Fruit fly (Drosophila melanogaster): ENCODE data around the gene CG13862.

The CG13862 gene

dm6 chr3R:22368777-22369214 lies 37.0 kb downstream of the CG13862 start (continued):
- TF ChIP-seq ss (GFP tag; optimal IDR thresholded peaks at IDR 0.05) (no peak), CG8632 (GFP tag; optimal IDR thresholded peaks at IDR 0.05) (peak; percentile 52), CG1621 (tag; optimal IDR thresholded peaks at IDR 0.05) (no peak), CG31627 (GFP tag; optimal IDR thresholded peaks at IDR 0.05) (peak; percentile 46), CG6854 (GFP tag; optimal IDR thresholded peaks at IDR 0.05) (no peak), Smox (GFP tag; optimal IDR thresholded peaks at IDR 0.05) (no peak), vri (GFP tag; optimal IDR thresholded peaks at IDR 0.05) (peak; percentile 2)

dm6 chr3R:22372535-22372934 lies 40.7 kb downstream of the CG13862 start, which contains the start of gene CG7069:
TSS of gene CG7069 (plus strand) at chr3R:22372835.
- TF ChIP-seq ss (GFP tag; optimal IDR thresholded peaks at IDR 0.05), result no peak
- TF ChIP-seq acj6 (GFP tag; optimal IDR thresholded peaks at IDR 0.05), result no peak
- no peak for TF ChIP-seq lz (GFP tag; optimal IDR thresholded peaks at IDR 0.05)
- no peak for TF ChIP-seq CG6792 (GFP tag; optimal IDR thresholded peaks at IDR 0.05)
- no peak for TF ChIP-seq Smox (GFP tag; optimal IDR thresholded peaks at IDR 0.05)
- no peak for TF ChIP-seq eg (GFP tag; IDR thresholded peaks at IDR 0.05)
- no peak for TF ChIP-seq svp (GFP tag)
- TF ChIP-seq fd59A (GFP tag; optimal IDR thresholded peaks at IDR 0.05), result no peak
- no peak for TF ChIP-seq Hr39 (GFP tag; optimal IDR thresholded peaks at IDR 0.05)
- no peak for TF ChIP-seq CG7368 (GFP tag; optimal IDR thresholded peaks at IDR 0.05)
- TF ChIP-seq Lpt (GFP tag; optimal IDR thresholded peaks at IDR 0.05), result no peak

- no peak for TF ChIP-seq salr (GFP tag; optimal IDR thresholded peaks at IDR 0.05)
- no peak for TF ChIP-seq svp (GFP tag)
- TF ChIP-seq Ets21C (GFP tag; optimal IDR thresholded peaks at IDR 0.05), result no peak
- no peak for TF ChIP-seq Ets96B (tag; optimal IDR thresholded peaks at IDR 0.05)
- no peak for TF ChIP-seq OdsH (GFP tag; optimal IDR thresholded peaks at IDR 0.05)
- no peak for TF ChIP-seq dsx (GFP tag; optimal IDR thresholded peaks at IDR 0.05; ENCODE audit: poor library complexity, severe bottlenecking)
- TF ChIP-seq eg (GFP tag; IDR thresholded peaks at IDR 0.05), result no peak
- no peak for TF ChIP-seq CG3919 (GFP tag; optimal IDR thresholded peaks at IDR 0.05)
- no peak for TF ChIP-seq Sox14 (GFP tag; optimal IDR thresholded peaks at IDR 0.05)
- no peak for TF ChIP-seq CG6276 (GFP tag; optimal IDR thresholded peaks at IDR 0.05)
- no peak for TF ChIP-seq CG9139 (GFP tag; optimal IDR thresholded peaks at IDR 0.05)
- no peak for TF ChIP-seq CG15336 (GFP tag; IDR thresholded peaks at IDR 0.05)
Measured at dm6 chr3R:22375674-22376073, 43.9 kb downstream of the CG13862 start, which contains the start of gene CG18596. TSS of gene CG18596 (plus strand) at chr3R:22375923.

- TF ChIP-seq CG11294 (GFP tag; IDR thresholded peaks at IDR 0.05), result no peak
- peak; percentile 82 for TF ChIP-seq fkh (GFP tag; optimal IDR thresholded peaks at IDR 0.05)
Measured at dm6 chr3R:22379942-22380341, 48.2 kb downstream of the CG13862 start, which contains the start of gene CG34149. TSS of gene CG34149 (plus strand) at chr3R:22380128.

dm6 chr3R:22381077-22381476 lies 49.3 kb downstream of the CG13862 start, which contains the start of gene CG43342:
TSS of gene CG43342 (plus strand) at chr3R:22381340.
- TF ChIP-seq lz (GFP tag; optimal IDR thresholded peaks at IDR 0.05) (no peak), fkh (GFP tag; optimal IDR thresholded peaks at IDR 0.05) (peak; percentile 64)

- TF ChIP-seq cyc (GFP tag; optimal IDR thresholded peaks at IDR 0.05) (no peak), dac (GFP tag; optimal IDR thresholded peaks at IDR 0.05) (no peak), CG11762 (GFP tag; optimal IDR thresholded peaks at IDR 0.05; ENCODE audit: insufficient read depth) (no peak)
Measured at dm6 chr3R:22381735-22382134, 49.9 kb downstream of the CG13862 start, which contains the start of gene Gpdh3. TSS of gene Gpdh3 (plus strand) at chr3R:22382035.

All from whole organism, prepupa.